Fruit fly (Drosophila melanogaster) whole organism, prepupa: Measurements from ENCODE around the gene eIF4A.

Source experiments
- CG3032 ChIP-seq: fragments of 200-800 bp; optimal IDR thresholded peaks from 2 replicates; lab custom pipeline; 2019; ENCODE audit warnings: missing biosample characterization, mild to moderate bottlenecking, missing genetic modification characterization, moderate library complexity
- CG31627 ChIP-seq: fragments of 200-800 bp; sonication (Bioruptor generic); optimal IDR thresholded peaks from 3 replicates; lab custom pipeline; 2016; ENCODE audit warnings: missing biosample characterization, missing genetic modification characterization
- CG32006 ChIP-seq: fragments of 200-800 bp; sonication (Bioruptor generic); optimal IDR thresholded peaks from 3 replicates; lab custom pipeline; 2017; ENCODE audit warnings: missing biosample characterization, mild to moderate bottlenecking, missing genetic modification characterization
- CG34406 ChIP-seq: fragments of 200-800 bp; sonication (Bioruptor generic); optimal IDR thresholded peaks from 3 replicates; lab custom pipeline; 2016; ENCODE audit warnings: missing biosample characterization, missing genetic modification characterization
- CG4318 ChIP-seq: fragments of 200-800 bp; sonication (Bioruptor generic); optimal IDR thresholded peaks from 3 replicates; lab custom pipeline; 2017; ENCODE audit warnings: missing biosample characterization, mild to moderate bottlenecking, missing genetic modification characterization
- CG6854 ChIP-seq: fragments of 200-800 bp; sonication (Bioruptor generic); optimal IDR thresholded peaks from 2 replicates; lab custom pipeline; 2017; ENCODE audit warnings: missing biosample characterization, mild to moderate bottlenecking, missing genetic modification characterization
- Eip75B ChIP-seq: fragments of 200-800 bp; sonication (Bioruptor generic); optimal IDR thresholded peaks from 3 replicates; lab custom pipeline; 2016; ENCODE audit warnings: missing biosample characterization, missing genetic modification characterization
- Eip93F ChIP-seq: fragments of 200-800 bp; sonication (Bioruptor generic); optimal IDR thresholded peaks from 2 replicates; lab custom pipeline; 2016; ENCODE audit warnings: missing biosample characterization, mild to moderate bottlenecking, missing genetic modification characterization
- Ets21C ChIP-seq: fragments of 200-800 bp; sonication (Bioruptor generic); optimal IDR thresholded peaks from 3 replicates; lab custom pipeline; 2016; ENCODE audit warnings: missing biosample characterization, missing genetic modification characterization
- Ets96B ChIP-seq: fragments of 200-800 bp; optimal IDR thresholded peaks from 2 replicates; lab custom pipeline; 2019; ENCODE audit warnings: missing biosample characterization, mild to moderate bottlenecking, missing genetic modification characterization, moderate library complexity
- Gug ChIP-seq: fragments of 200-800 bp; sonication (Bioruptor generic); IDR thresholded peaks from 2 replicates; pipeline ENCODE4 v1.3.6; 2022; ENCODE audit warnings: missing biosample characterization, missing genetic modification characterization
- Hr39 ChIP-seq: fragments of 200-800 bp; sonication (Bioruptor generic); optimal IDR thresholded peaks from 2 replicates; lab custom pipeline; 2016; ENCODE audit warnings: missing biosample characterization, missing genetic modification characterization
- Hr4 ChIP-seq: fragments of 200-800 bp; sonication (Bioruptor generic); optimal IDR thresholded peaks from 3 replicates; lab custom pipeline; 2016; ENCODE audit warnings: missing biosample characterization, missing genetic modification characterization
- OdsH ChIP-seq: fragments of 200-800 bp; sonication (Bioruptor generic); optimal IDR thresholded peaks from 3 replicates; lab custom pipeline; 2016; ENCODE audit warnings: missing biosample characterization, missing genetic modification characterization
- Smox ChIP-seq: fragments of 200-800 bp; sonication (Bioruptor generic); optimal IDR thresholded peaks from 3 replicates; lab custom pipeline; 2016; ENCODE audit warnings: missing biosample characterization, missing genetic modification characterization
- Sox15 ChIP-seq: fragments of 200-800 bp; sonication (Bioruptor generic); optimal IDR thresholded peaks from 3 replicates; lab custom pipeline; 2016; ENCODE audit warnings: missing biosample characterization, missing genetic modification characterization
- achi ChIP-seq: fragments of 200-800 bp; sonication (Bioruptor generic); optimal IDR thresholded peaks from 3 replicates; lab custom pipeline; 2016; ENCODE audit warnings: missing biosample characterization, missing genetic modification characterization
- acj6 ChIP-seq: fragments of 200-800 bp; sonication (Bioruptor generic); optimal IDR thresholded peaks from 3 replicates; lab custom pipeline; 2016; ENCODE audit warnings: missing biosample characterization, missing genetic modification characterization
- cyc ChIP-seq: fragments of 200-800 bp; sonication (Bioruptor generic); optimal IDR thresholded peaks from 3 replicates; lab custom pipeline; 2016; ENCODE audit warnings: missing biosample characterization, missing genetic modification characterization
- esn ChIP-seq: fragments of 200-800 bp; sonication (Bioruptor generic); optimal IDR thresholded peaks from 2 replicates; lab custom pipeline; 2016; ENCODE audit warnings: missing biosample characterization, mild to moderate bottlenecking, missing genetic modification characterization, moderate library complexity
- fkh ChIP-seq: fragments of 200-800 bp; sonication (Bioruptor generic); optimal IDR thresholded peaks from 3 replicates; lab custom pipeline; 2017; ENCODE audit warnings: missing biosample characterization, mild to moderate bottlenecking, missing genetic modification characterization, moderate library complexity
- ss ChIP-seq, 2 experiments: fragments of 200-800 bp; sonication (Bioruptor generic); optimal IDR thresholded peaks; 2 replicates in 1 of 2; 3 replicates in 1 of 2; lab custom pipeline; 2017 to 2018; ENCODE audit warnings: mild to moderate bottlenecking in 2 of 2, missing biosample characterization in 2 of 2, missing genetic modification characterization in 2 of 2, moderate library complexity in 1 of 2
- svp ChIP-seq: fragments of 200-800 bp; sonication (Bioruptor generic); peaks from one replicate; lab custom pipeline; 2016; ENCODE audit warnings: missing biosample characterization, missing genetic modification characterization
- topi ChIP-seq: fragments of 200-800 bp; sonication (Bioruptor generic); optimal IDR thresholded peaks from 3 replicates; lab custom pipeline; 2016; ENCODE audit warnings: missing biosample characterization, missing genetic modification characterization

eIF4A gene

dm6 chr2L:6031838-6032237 is 50.3 kb downstream of the eIF4A start (continued):
- TF ChIP-seq Smox (GFP tag; lab: Kevin White, UChicago) (no peak), achi (peak; percentile 27), topi (GFP tag; lab: Kevin White, UChicago) (peak; percentile 35), CG31627 (peak; percentile 44), ss (GFP tag; optimal IDR thresholded peaks at IDR 0.05; lab: Kevin White, UChicago) (no peak), CG4318 (GFP tag; lab: Kevin White, UChicago) (no peak), Ets21C (GFP tag; lab: Kevin White, UChicago) (no peak), OdsH (no peak), Eip75B (GFP tag; lab: Kevin White, UChicago) (peak; percentile 48), CG34406 (GFP tag; lab: Kevin White, UChicago) (peak; percentile 19), fkh (GFP tag; lab: Kevin White, UChicago) (no peak), cyc (GFP tag; lab: Kevin White, UChicago) (no peak), Gug (peak; percentile 13; the same call in 1 of the 2 replicates), Eip93F (GFP tag; lab: Kevin White, UChicago) (no peak), Sox15 (GFP tag; lab: Kevin White, UChicago) (no peak), Hr4 (no peak), acj6 (peak; percentile 12), esn (GFP tag; lab: Kevin White, UChicago) (peak; percentile 45), Ets96B (peak; percentile 59), CG6854 (GFP tag; lab: Kevin White, UChicago) (no peak), CG3032 (peak; percentile 61), CG32006 (GFP tag; lab: Kevin White, UChicago) (peak; percentile 49)

dm6 chr2L:6034344-6034743 is 52.8 kb downstream of the eIF4A start, which contains the start of gene CG9109:
CG9109 (minus strand) TSS chr2L:6034423.
- no peak for TF ChIP-seq Eip93F (GFP tag; lab: Kevin White, UChicago)
- TF ChIP-seq Sox15 (GFP tag; lab: Kevin White, UChicago) = no peak
- TF ChIP-seq Hr39 = no peak
- TF ChIP-seq, all 60 proteins: peak for 0

- TF ChIP-seq OdsH = no peak
- TF ChIP-seq svp (GFP tag; lab: Kevin White, UChicago) = peak; percentile 91
Measured at dm6 chr2L:6035155-6035554, 53.6 kb downstream of the eIF4A start.
